Worm (Caenorhabditis elegans) whole organism, L1 larva: Measurements from ENCODE around the gene R08C7.12.

Experiments
- ces-1 ChIP-seq: fragments of 150-350 bp; optimal IDR thresholded peaks from 2 replicates; lab custom pipeline; 2014; ENCODE audit warnings: missing biosample characterization, missing genetic modification reagents, missing genetic modification characterization
- efl-1 ChIP-seq, 4 experiments: fragments of 150-350 bp; optimal IDR thresholded peaks in 3 of 4; peaks in 1 of 4; 1 replicate in 1 of 4; 2 replicates in 3 of 4; lab custom pipeline; 2014; ENCODE audit warnings: missing biosample characterization in 2 of 4, missing genetic modification characterization in 2 of 4, missing genetic modification reagents in 2 of 4
- fkh-10 ChIP-seq: sonication (generic microtip); optimal IDR thresholded peaks from 2 replicates; lab custom pipeline; 2017; ENCODE audit warnings: missing biosample characterization, missing genetic modification reagents, missing genetic modification characterization
- fkh-8 ChIP-seq: sonication (generic microtip); optimal IDR thresholded peaks from 2 replicates; lab custom pipeline; 2016; ENCODE audit warnings: mild to moderate bottlenecking, missing genetic modification characterization, missing compliant biosample characterization
- lir-3 ChIP-seq: sonication (generic microtip); optimal IDR thresholded peaks from 2 replicates; lab custom pipeline; 2016; ENCODE audit warnings: mild to moderate bottlenecking, missing genetic modification characterization, moderate library complexity, missing compliant biosample characterization; ENCODE audit not compliant: poor library complexity
- mdl-1 ChIP-seq, 2 experiments: fragments of 150-350 bp; optimal IDR thresholded peaks; 2 replicates each; lab custom pipeline; 2014 to 2017; ENCODE audit warnings: missing biosample characterization in 2 of 2, missing genetic modification characterization in 2 of 2, inconsistent platforms in 1 of 2
- mef-2 ChIP-seq: fragments of 150-350 bp; optimal IDR thresholded peaks from 2 replicates; lab custom pipeline; 2014; ENCODE audit warnings: missing biosample characterization, missing genetic modification characterization
- nhr-11 ChIP-seq: fragments of 150-350 bp; optimal IDR thresholded peaks from 2 replicates; lab custom pipeline; 2014; ENCODE audit warnings: missing biosample characterization, missing genetic modification characterization
- nhr-12 ChIP-seq: sonication (generic microtip); optimal IDR thresholded peaks from 2 replicates; lab custom pipeline; 2017; ENCODE audit warnings: missing biosample characterization, missing genetic modification characterization
- nhr-84 ChIP-seq: sonication (generic microtip); optimal IDR thresholded peaks from 2 replicates; lab custom pipeline; 2017; ENCODE audit warnings: missing biosample characterization, missing genetic modification characterization
- nhr-85 ChIP-seq: sonication (generic microtip); peaks from one replicate; lab custom pipeline; 2016; ENCODE audit warnings: missing genetic modification characterization, inconsistent platforms, missing compliant biosample characterization
- pqm-1 ChIP-seq: sonication (generic microtip); optimal IDR thresholded peaks from 3 replicates; lab custom pipeline; 2017; ENCODE audit warnings: missing biosample characterization, missing genetic modification characterization
- unc-62 ChIP-seq: fragments of 150-350 bp; optimal IDR thresholded peaks from 2 replicates; lab custom pipeline; 2014; ENCODE audit warnings: missing biosample characterization, missing genetic modification reagents, missing genetic modification characterization
- vab-15 ChIP-seq: sonication (generic microtip); optimal IDR thresholded peaks from 2 replicates; lab custom pipeline; 2017; ENCODE audit warnings: missing genotype, mild to moderate bottlenecking, missing genetic modification characterization, missing compliant biosample characterization

DNA sequence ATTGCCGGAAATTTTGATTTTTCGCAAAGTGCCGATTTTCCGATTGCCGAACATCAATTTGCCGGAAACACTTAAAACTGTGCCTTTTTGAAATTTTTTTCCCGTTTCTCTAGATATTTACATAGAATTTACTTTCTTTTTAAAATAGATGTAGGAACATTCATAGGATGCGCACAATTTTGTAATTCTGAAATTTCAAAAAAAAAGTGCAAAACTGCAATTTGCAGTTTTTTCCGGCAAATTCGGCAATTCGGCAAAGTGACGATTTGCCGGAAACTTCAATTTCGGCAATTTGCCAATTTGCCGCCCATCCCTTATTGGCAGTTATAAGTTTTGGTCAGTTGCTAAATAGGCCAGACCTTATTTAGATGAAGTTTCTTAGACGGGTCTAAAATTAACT is 7.1 kb downstream of the R08C7.12 start:
- TF ChIP-seq nhr-85 (tag; lab: Kevin White, UChicago) (no peak), vab-15 (tag; lab: Kevin White, UChicago) (no peak), unc-62 (no peak), nhr-84 (tag; lab: Kevin White, UChicago) (no peak), mef-2 (no peak), pqm-1 (tag; lab: Kevin White, UChicago) (no peak), lir-3 (tag; lab: Kevin White, UChicago) (no peak), fkh-8 (tag; lab: Kevin White, UChicago) (no peak), nhr-11 (tag; lab: Kevin White, UChicago) (no peak), mdl-1 (tag; optimal IDR thresholded peaks at IDR 0.05; lab: Kevin White, UChicago) (no peak), efl-1 (optimal IDR thresholded peaks at IDR 0.05; lab: Kevin White, UChicago) (no peak), efl-1 (GFP tag; optimal IDR thresholded peaks at IDR 0.05 in 1 of 2; lab: Kevin White, UChicago) (no peak), fkh-10 (GFP tag; lab: Kevin White, UChicago) (no peak), nhr-12 (no peak), ces-1 (GFP tag; lab: Kevin White, UChicago) (no peak)
